Fruit fly (Drosophila melanogaster): ENCODE measurements around the gene CG32512.
A peak's percentile ranks its signal among the peaks of the same experiment; 100 is the strongest.

The CG32512 gene

dm6 chrX:21053099-21053715 is 14.1 kb downstream of the CG32512 start (continued):
- peak; percentile 42 for TF ChIP-seq CoRest (tag; optimal IDR thresholded peaks at IDR 0.05)
- TF ChIP-seq gcm (GFP tag; optimal IDR thresholded peaks at IDR 0.05), result peak; percentile 59
- TF ChIP-seq HmgD (GFP tag; optimal IDR thresholded peaks at IDR 0.05), result peak; percentile 71
- TF ChIP-seq cad (GFP tag; optimal IDR thresholded peaks at IDR 0.05), result no peak
- peak; percentile 78 for TF ChIP-seq CG34422 (GFP tag; IDR thresholded peaks at IDR 0.05)
- peak; percentile 72 for TF ChIP-seq org-1 (GFP tag; optimal IDR thresholded peaks at IDR 0.05)
- peak; percentile 68 for TF ChIP-seq unpg (GFP tag; optimal IDR thresholded peaks at IDR 0.05)
- no peak for TF ChIP-seq dimm (GFP tag; IDR thresholded peaks at IDR 0.05)
- TF ChIP-seq ara (GFP tag; IDR thresholded peaks at IDR 0.05), result no peak
- peak; percentile 70 for TF ChIP-seq Awh (GFP tag; IDR thresholded peaks at IDR 0.05)
- peak; percentile 61 for TF ChIP-seq rib (GFP tag; IDR thresholded peaks at IDR 0.05)
- TF ChIP-seq Stat92E (GFP tag; optimal IDR thresholded peaks at IDR 0.05), result peak in 1 of 3 experiments; percentile 17
- TF ChIP-seq Sox102F (GFP tag; optimal IDR thresholded peaks at IDR 0.05), result no peak
- TF ChIP-seq Neu2 (GFP tag; optimal IDR thresholded peaks at IDR 0.05; ENCODE audit: borderline replicate concordance), result no peak
- TF ChIP-seq CG11504 (tag; optimal IDR thresholded peaks at IDR 0.05), result peak; percentile 59
- peak; percentile 69 for TF ChIP-seq CG7786 (GFP tag; optimal IDR thresholded peaks at IDR 0.05)
- peak; percentile 34 for TF ChIP-seq CG4282 (GFP tag; optimal IDR thresholded peaks at IDR 0.05)
- TF ChIP-seq Lhr (GFP tag; optimal IDR thresholded peaks at IDR 0.05), result peak; percentile 61
- TF ChIP-seq CG12942 (GFP tag; optimal IDR thresholded peaks at IDR 0.05), result peak; percentile 56
- peak; percentile 48 for TF ChIP-seq CG9437 (GFP tag; optimal IDR thresholded peaks at IDR 0.05)
- TF ChIP-seq hbn (GFP tag; IDR thresholded peaks at IDR 0.05; ENCODE audit: partially characterized antibody), result peak; percentile 66
- peak; percentile 22; the same call in 1 of the 2 replicates for TF ChIP-seq CG14667 (GFP tag; IDR thresholded peaks at IDR 0.05)
- TF ChIP-seq ewg (GFP tag; optimal IDR thresholded peaks at IDR 0.05), result peak; percentile 59
- TF ChIP-seq Oli (tag; optimal IDR thresholded peaks at IDR 0.05), result peak; percentile 47
- peak; percentile 56 for TF ChIP-seq CG4854 (GFP tag; optimal IDR thresholded peaks at IDR 0.05)
- peak; percentile 72 for TF ChIP-seq CG10274 (GFP tag; optimal IDR thresholded peaks at IDR 0.05)
- peak; percentile 98 for TF ChIP-seq Ets97D (GFP tag; optimal IDR thresholded peaks at IDR 0.05)
- peak; percentile 43 for TF ChIP-seq sd (tag; optimal IDR thresholded peaks at IDR 0.05)
- TF ChIP-seq kay (GFP tag; optimal IDR thresholded peaks at IDR 0.05), result no peak
- TF ChIP-seq Adf1 (GFP tag; IDR thresholded peaks at IDR 0.05), result peak; percentile 44
- 0 out of 2 replicates have a peak, but pooled peaks have one; percentile 47 for TF ChIP-seq CG16779 (GFP tag; IDR thresholded peaks at IDR 0.05)
- peak; percentile 68 for TF ChIP-seq CG16863 (GFP tag; optimal IDR thresholded peaks at IDR 0.05)
- TF ChIP-seq p53 (GFP tag; optimal IDR thresholded peaks at IDR 0.05), result peak; percentile 61
- TF ChIP-seq B-H2 (GFP tag; optimal IDR thresholded peaks at IDR 0.05), result peak; percentile 91
- TF ChIP-seq gem (tag; optimal IDR thresholded peaks at IDR 0.05), result peak; percentile 53
- TF ChIP-seq CG8388 (GFP tag; optimal IDR thresholded peaks at IDR 0.05), result peak; percentile 48
- TF ChIP-seq HLH4C (GFP tag; IDR thresholded peaks at IDR 0.05; ENCODE audit: partially characterized antibody), result peak; percentile 83
- TF ChIP-seq hb (GFP tag; IDR thresholded peaks at IDR 0.05; ENCODE audit: partially characterized antibody), result peak; percentile 77; the same call in 2 of the 3 replicates
- peak; percentile 61; the same call in 1 of the 3 replicates for TF ChIP-seq CG7963 (GFP tag; IDR thresholded peaks at IDR 0.05; ENCODE audit: partially characterized antibody)
- peak; percentile 65 for TF ChIP-seq CG10959 (GFP tag; IDR thresholded peaks at IDR 0.05)
- peak; percentile 67 for TF ChIP-seq bigmax (GFP tag; optimal IDR thresholded peaks at IDR 0.05)
- peak; percentile 60 for TF ChIP-seq btn (GFP tag; optimal IDR thresholded peaks at IDR 0.05)
- peak; percentile 62; the same call in 1 of the 3 replicates for TF ChIP-seq Optix (GFP tag; IDR thresholded peaks at IDR 0.05)
- peak; percentile 37; the same call in 1 of the 2 replicates for TF ChIP-seq CG31224 (GFP tag; IDR thresholded peaks at IDR 0.05)
- TF ChIP-seq ci (GFP tag; IDR thresholded peaks at IDR 0.05), result peak; percentile 93
- peak; percentile 68 for TF ChIP-seq CG8924 (tag; optimal IDR thresholded peaks at IDR 0.05)
- TF ChIP-seq CG7556 (GFP tag; optimal IDR thresholded peaks at IDR 0.05), result peak; percentile 23
- no peak for TF ChIP-seq CG15073 (GFP tag; optimal IDR thresholded peaks at IDR 0.05)
- TF ChIP-seq sqz (GFP tag; optimal IDR thresholded peaks at IDR 0.05), result peak; percentile 73

Measured in whole organism, embryonic.